Fruit fly (Drosophila melanogaster): ENCODE measurements around the gene Sfp24Bc.
A peak's percentile ranks its signal among the peaks of the same experiment; 100 is the strongest.

Sfp24Bc gene

DNA sequence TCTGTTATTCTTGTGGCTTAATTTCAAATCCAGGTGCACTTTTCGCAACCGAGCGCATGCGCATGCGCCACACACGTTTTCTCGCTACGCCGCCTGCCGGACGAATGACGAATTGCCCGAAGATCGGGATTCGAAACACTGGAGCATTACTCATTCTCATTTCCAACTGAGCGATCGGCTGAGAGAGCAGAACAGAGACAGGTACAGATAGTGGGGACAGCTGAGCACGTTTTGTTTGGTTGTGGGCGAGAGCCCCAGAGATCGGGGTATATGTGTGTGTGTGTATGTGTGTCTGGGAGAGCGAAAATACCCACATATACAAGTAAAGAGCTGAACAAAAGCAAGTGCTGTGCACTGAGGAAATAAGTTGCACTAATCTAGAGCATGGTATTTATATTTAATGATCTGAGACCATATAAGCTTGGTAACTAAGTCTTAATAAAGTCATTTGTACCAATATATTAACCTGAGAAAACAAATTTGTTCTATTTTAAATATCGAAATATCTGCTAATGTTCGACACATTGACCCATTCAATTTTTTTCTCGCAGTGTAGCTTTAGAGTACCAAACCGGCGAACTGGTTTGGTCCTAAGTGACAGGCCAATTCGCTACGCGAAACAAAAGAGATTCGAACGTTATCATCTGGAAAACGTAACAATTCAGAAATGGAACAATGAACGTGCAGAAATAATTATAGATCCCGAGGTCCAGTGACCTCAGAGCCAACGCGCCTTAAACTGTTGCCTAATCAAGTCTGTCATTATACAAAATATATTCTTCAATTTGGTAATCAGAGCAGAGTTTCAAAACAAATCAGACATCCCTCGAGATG is 38.1 kb downstream of the Sfp24Bc start (continued):
- TF ChIP-seq sug (tag; optimal IDR thresholded peaks at IDR 0.05): peak; percentile 93
- TF ChIP-seq CG16815 (GFP tag; optimal IDR thresholded peaks at IDR 0.05): peak; percentile 88
- TF ChIP-seq CG18619 (GFP tag; optimal IDR thresholded peaks at IDR 0.05): peak; percentile 90
- peak; percentile 88 for TF ChIP-seq Ravus (GFP tag; IDR thresholded peaks at IDR 0.05)
- peak; percentile 85 for TF ChIP-seq Poxn (GFP tag; IDR thresholded peaks at IDR 0.05)
- TF ChIP-seq klu (GFP tag; IDR thresholded peaks at IDR 0.05): peak; percentile 92
- peak; percentile 98 for TF ChIP-seq CG3281 (GFP tag; optimal IDR thresholded peaks at IDR 0.05)
- peak; percentile 98 for TF ChIP-seq CG32772 (GFP tag; IDR thresholded peaks at IDR 0.05)
- TF ChIP-seq CG4820 (GFP tag; optimal IDR thresholded peaks at IDR 0.05): peak; percentile 95
- peak; percentile 86 for TF ChIP-seq ewg (GFP tag; optimal IDR thresholded peaks at IDR 0.05)
- TF ChIP-seq pfk (GFP tag; optimal IDR thresholded peaks at IDR 0.05): peak; percentile 60
- TF ChIP-seq CG2120 (GFP tag; optimal IDR thresholded peaks at IDR 0.05): peak; percentile 96
- TF ChIP-seq Vsx1 (GFP tag; optimal IDR thresholded peaks at IDR 0.05): peak; percentile 88
- peak; percentile 98 for TF ChIP-seq H15 (GFP tag; IDR thresholded peaks at IDR 0.05)
- no peak for TF ChIP-seq pan (optimal IDR thresholded peaks at IDR 0.05)
- peak in 1 of 2 experiments; percentile 98 for TF ChIP-seq pan (GFP tag; optimal IDR thresholded peaks at IDR 0.05 in 1 of 2, IDR thresholded peaks at IDR 0.05 in 1 of 2)
- TF ChIP-seq hbn (GFP tag; IDR thresholded peaks at IDR 0.05; ENCODE audit: partially characterized antibody): no peak
- peak; percentile 95 for TF ChIP-seq seq (GFP tag; IDR thresholded peaks at IDR 0.05)
- peak; percentile 97 for TF ChIP-seq maf-S (GFP tag; optimal IDR thresholded peaks at IDR 0.05)
- peak; percentile 95 for TF ChIP-seq ranshi (GFP tag; IDR thresholded peaks at IDR 0.05)
- peak; percentile 86 for TF ChIP-seq salm (tag; optimal IDR thresholded peaks at IDR 0.05)
- TF ChIP-seq wdn (GFP tag; IDR thresholded peaks at IDR 0.05): peak; percentile 90
- TF ChIP-seq CG14441 (GFP tag; IDR thresholded peaks at IDR 0.05): peak; percentile 98
- peak; percentile 88 for TF ChIP-seq CG33557 (GFP tag; optimal IDR thresholded peaks at IDR 0.05)
- TF ChIP-seq CG9727 (GFP tag; optimal IDR thresholded peaks at IDR 0.05): peak; percentile 96
- TF ChIP-seq gcm2 (GFP tag; optimal IDR thresholded peaks at IDR 0.05): peak; percentile 92
- TF ChIP-seq jigr1 (GFP tag; IDR thresholded peaks at IDR 0.05): peak; percentile 91
- TF ChIP-seq CG13775 (GFP tag; optimal IDR thresholded peaks at IDR 0.05): peak; percentile 93
- TF ChIP-seq CG4328 (GFP tag; optimal IDR thresholded peaks at IDR 0.05): peak; percentile 98
- peak; percentile 96 for TF ChIP-seq CG13894 (tag; optimal IDR thresholded peaks at IDR 0.05)
- peak; percentile 86 for TF ChIP-seq ERR (GFP tag; optimal IDR thresholded peaks at IDR 0.05)
- peak; percentile 100 for TF ChIP-seq zen (tag; optimal IDR thresholded peaks at IDR 0.05)
- peak; percentile 88 for TF ChIP-seq stwl (tag; optimal IDR thresholded peaks at IDR 0.05)
- no peak for TF ChIP-seq yki (optimal IDR thresholded peaks at IDR 0.05)
- TF ChIP-seq gro (GFP tag; optimal IDR thresholded peaks at IDR 0.05): peak; percentile 95
- TF ChIP-seq Dll (GFP tag; IDR thresholded peaks at IDR 0.05; ENCODE audit: partially characterized antibody): 0 out of 4 replicates have a peak, but pooled peaks have one; percentile 26
- TF ChIP-seq CG10654 (GFP tag; optimal IDR thresholded peaks at IDR 0.05): peak; percentile 97
- TF ChIP-seq Asciz (GFP tag; optimal IDR thresholded peaks at IDR 0.05): peak; percentile 99
- peak; percentile 93 for TF ChIP-seq onecut (GFP tag; IDR thresholded peaks at IDR 0.05)
- peak; percentile 93 for TF ChIP-seq Xbp1 (GFP tag; optimal IDR thresholded peaks at IDR 0.05)
- peak; percentile 38; the same call in 1 of the 2 replicates for TF ChIP-seq tna (GFP tag; IDR thresholded peaks at IDR 0.05; ENCODE audit: partially characterized antibody)
- TF ChIP-seq CG12104 (GFP tag; optimal IDR thresholded peaks at IDR 0.05): peak; percentile 92
- TF ChIP-seq CG12155 (GFP tag; optimal IDR thresholded peaks at IDR 0.05): peak; percentile 87
- TF ChIP-seq unpg (GFP tag; optimal IDR thresholded peaks at IDR 0.05): peak; percentile 95
- TF ChIP-seq trem (tag; optimal IDR thresholded peaks at IDR 0.05): peak; percentile 97
- TF ChIP-seq Fer2 (tag; optimal IDR thresholded peaks at IDR 0.05): peak; percentile 95
- peak; percentile 74; the same call in 1 of the 2 replicates for TF ChIP-seq CkIIα-i1 (GFP tag; IDR thresholded peaks at IDR 0.05)
- TF ChIP-seq gsb-n (tag; optimal IDR thresholded peaks at IDR 0.05): peak; percentile 93
- TF ChIP-seq CG12744 (GFP tag; optimal IDR thresholded peaks at IDR 0.05): peak; percentile 92
